Worm (Caenorhabditis elegans) whole organism, L4 larva: ENCODE measurements around the gene ddo-2.

Experiments
- ceh-82 ChIP-seq: sonication (generic microtip); optimal IDR thresholded peaks from 2 replicates; lab custom pipeline; 2017; ENCODE audit warnings: missing biosample characterization, missing genetic modification characterization
- nhr-25 ChIP-seq: sonication (generic microtip); optimal IDR thresholded peaks from 2 replicates; lab custom pipeline; 2017; ENCODE audit warnings: missing genetic modification characterization, mild to moderate bottlenecking, missing compliant biosample characterization, antibody characterized with exemption, moderate library complexity, borderline replicate concordance; ENCODE audit not compliant: insufficient read depth

- TF ChIP-seq nhr-25 (tag; lab: Kevin White, UChicago), result no peak
- TF ChIP-seq ceh-82, result no peak
These were observed 621 bp downstream of the ddo-2 start for ce11 chrV:7434805-7435363.
